Worm (Caenorhabditis elegans): ENCODE data around the gene npp-25.

npp-25 gene

ce11 chrIII:12875653-12876052 is 50.1 kb downstream of the npp-25 start:
- TF ChIP-seq madf-5 (GFP tag; IDR thresholded peaks at IDR 0.05) = no peak
- TF ChIP-seq ceh-20 (GFP tag; IDR thresholded peaks at IDR 0.05) = no peak
- no peak for TF ChIP-seq aha-1 (tag)
- no peak for TF ChIP-seq daf-19 (GFP tag; conservative IDR thresholded peaks at IDR 0.05)
- peak; percentile 37 for TF ChIP-seq unc-130 (GFP tag; optimal IDR thresholded peaks at IDR 0.05)
- no peak for TF ChIP-seq ctbp-1 (GFP tag; IDR thresholded peaks at IDR 0.05)
- no peak for TF ChIP-seq F37D6.2 (tag; optimal IDR thresholded peaks at IDR 0.05)
- TF ChIP-seq saeg-2 (GFP tag; IDR thresholded peaks at IDR 0.05) = no peak
- no peak for TF ChIP-seq set-16 (GFP tag; IDR thresholded peaks at IDR 0.05)
- no peak for TF ChIP-seq tra-1 (GFP tag; IDR thresholded peaks at IDR 0.05)
- no peak for TF ChIP-seq spr-1 (tag; optimal IDR thresholded peaks at IDR 0.05)
- TF ChIP-seq lin-13 (GFP tag; optimal IDR thresholded peaks at IDR 0.05) = peak; percentile 15
- peak; percentile 50 for TF ChIP-seq lin-38 (GFP tag; IDR thresholded peaks at IDR 0.05)
- TF ChIP-seq lsy-2 (tag; optimal IDR thresholded peaks at IDR 0.05) = peak in 1 of 2 experiments; percentile 5
- TF ChIP-seq nhr-48 (tag; optimal IDR thresholded peaks at IDR 0.05) = no peak
- TF ChIP-seq snpc-1.2 (GFP tag; IDR thresholded peaks at IDR 0.05) = no peak
- no peak for TF ChIP-seq F44E2.7 (GFP tag; IDR thresholded peaks at IDR 0.05)
- TF ChIP-seq mdt-29 (GFP tag; IDR thresholded peaks at IDR 0.05) = no peak

DNA sequence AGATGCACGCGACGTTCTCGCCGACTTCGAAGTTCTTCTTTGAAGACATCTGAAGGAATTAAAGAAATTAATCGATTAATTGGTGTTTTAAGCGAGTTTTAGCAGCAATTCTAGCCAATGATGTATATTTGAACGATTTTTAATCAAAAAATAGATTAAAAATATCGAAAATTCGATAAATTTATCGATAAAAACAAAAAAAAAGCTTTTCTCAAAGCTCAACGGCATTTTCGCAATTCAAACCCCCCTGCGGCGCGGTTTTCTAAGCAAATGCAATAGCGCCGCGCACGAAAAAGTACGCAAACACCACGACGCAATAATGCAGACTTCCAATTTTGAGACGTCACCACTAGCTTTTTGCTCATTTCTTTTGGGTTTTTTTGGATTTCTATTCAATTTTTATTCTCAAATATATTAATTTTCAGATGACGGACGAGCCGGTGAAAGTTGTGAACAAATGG is 51.2 kb downstream of the npp-25 start, which contains the start of the genes mrg-1 and spcs-2:
mrg-1 (minus strand) TSS at position 51 of the 461 bp plus-strand sequence.
spcs-2 (plus strand) TSS at position 426 of the 461 bp plus-strand sequence.
- TF ChIP-seq attf-4 (tag; optimal IDR thresholded peaks at IDR 0.05) (no peak), ceh-82 (tag; optimal IDR thresholded peaks at IDR 0.05) (no peak), vab-7 (GFP tag; IDR thresholded peaks at IDR 0.05) (peak; percentile 79), nhr-11 (tag; optimal IDR thresholded peaks at IDR 0.05) (peak; percentile 35), Y75B8A.6 (GFP tag; IDR thresholded peaks at IDR 0.05) (no peak), zfp-2 (tag; optimal IDR thresholded peaks at IDR 0.05) (peak; percentile 24), F44E2.7 (GFP tag; IDR thresholded peaks at IDR 0.05) (no peak), php-3 (GFP tag; IDR thresholded peaks at IDR 0.05) (peak; percentile 32; the same call in 1 of the 2 replicates), mdt-29 (GFP tag; IDR thresholded peaks at IDR 0.05) (no peak), skn-1 (tag; optimal IDR thresholded peaks at IDR 0.05) (no peak), lin-38 (GFP tag; IDR thresholded peaks at IDR 0.05) (peak; percentile 88), dmd-8 (GFP tag; IDR thresholded peaks at IDR 0.05) (no peak), F49E8.2 (tag; optimal IDR thresholded peaks at IDR 0.05; ENCODE audit: borderline replicate concordance) (peak; percentile 60), pqm-1 (tag; optimal IDR thresholded peaks at IDR 0.05) (no peak), nhr-77 (tag; optimal IDR thresholded peaks at IDR 0.05) (peak; percentile 61), nhr-48 (tag; optimal IDR thresholded peaks at IDR 0.05) (peak; percentile 1), daf-8 (GFP tag; IDR thresholded peaks at IDR 0.05) (no peak), fkh-10 (GFP tag; optimal IDR thresholded peaks at IDR 0.05) (peak; percentile 74), set-16 (GFP tag; IDR thresholded peaks at IDR 0.05) (no peak), ceh-44 (GFP tag; IDR thresholded peaks at IDR 0.05) (0 out of 2 replicates have a peak, but pooled peaks have one; percentile 42), Y105C5A.15 (GFP tag; IDR thresholded peaks at IDR 0.05) (no peak), ceh-62 (tag; optimal IDR thresholded peaks at IDR 0.05) (no peak), lin-39 (tag; optimal IDR thresholded peaks at IDR 0.05) (no peak), lsy-2 (tag; optimal IDR thresholded peaks at IDR 0.05) (peak; percentile 75 to 94), dpl-1 (GFP tag; optimal IDR thresholded peaks at IDR 0.05) (peak; percentile 88), nhr-10 (tag; optimal IDR thresholded peaks at IDR 0.05) (no peak), dmd-6 (GFP tag; IDR thresholded peaks at IDR 0.05) (peak; percentile 48), T26A8.4 (GFP tag; IDR thresholded peaks at IDR 0.05) (peak; percentile 88), D1046.2 (GFP tag; IDR thresholded peaks at IDR 0.05) (no peak), mxl-2 (GFP tag; conservative IDR thresholded peaks at IDR 0.05) (no peak), sdz-12 (GFP tag; optimal IDR thresholded peaks at IDR 0.05) (no peak), zip-2 (tag; optimal IDR thresholded peaks at IDR 0.05) (peak; percentile 56), arid-1 (GFP tag; conservative IDR thresholded peaks at IDR 0.05) (peak; percentile 88), nhr-42 (GFP tag; IDR thresholded peaks at IDR 0.05) (peak; percentile 67), ctbp-1 (GFP tag; IDR thresholded peaks at IDR 0.05) (peak; percentile 75), hif-1 (tag; optimal IDR thresholded peaks at IDR 0.05) (peak in 1 of 2 experiments; percentile 72), unc-39 (tag; optimal IDR thresholded peaks at IDR 0.05) (no peak), dmd-9 (GFP tag; IDR thresholded peaks at IDR 0.05) (peak; percentile 73), mxl-3 (GFP tag; optimal IDR thresholded peaks at IDR 0.05) (no peak), saeg-2 (GFP tag; IDR thresholded peaks at IDR 0.05) (no peak)
